Worm (Caenorhabditis elegans) whole organism, young adult: Measurements from ENCODE around the gene F53B3.5.

Experiments
- B0035.1 ChIP-seq: sonication (generic microtip); optimal IDR thresholded peaks from 2 replicates; lab custom pipeline; 2016; ENCODE audit warnings: missing genetic modification characterization, mild to moderate bottlenecking, missing compliant biosample characterization, missing genotype, missing genetic modification reagents
- C06A6.2 ChIP-seq: fragments of 200-800 bp; sonication (Bioruptor generic); conservative IDR thresholded peaks from 2 replicates; pipeline ENCODE4 v1.3.6; 2022; ENCODE audit warnings: missing genetic modification characterization, missing compliant biosample characterization
- C17E4.6 ChIP-seq: fragments of 200-800 bp; sonication (Bioruptor generic); IDR thresholded peaks from 2 replicates; pipeline ENCODE4 v1.3.6; 2022; ENCODE audit warnings: missing genetic modification reagents, missing genetic modification characterization, missing compliant biosample characterization
- F23B12.7 ChIP-seq: sonication (generic microtip); optimal IDR thresholded peaks from 2 replicates; lab custom pipeline; 2017; ENCODE audit warnings: missing genetic modification characterization, mild to moderate bottlenecking, missing compliant biosample characterization, antibody characterized with exemption, moderate library complexity; ENCODE audit not compliant: insufficient read depth
- F33H1.4 ChIP-seq: fragments of 200-800 bp; sonication (Bioruptor generic); IDR thresholded peaks from 2 replicates; pipeline ENCODE4 v1.3.6; 2022; ENCODE audit warnings: missing genetic modification reagents, missing genetic modification characterization, missing compliant biosample characterization
- F37B4.10 ChIP-seq: fragments of 200-800 bp; sonication (Bioruptor generic); IDR thresholded peaks from 2 replicates; pipeline ENCODE4 v1.3.6; 2022; ENCODE audit warnings: missing genetic modification characterization, missing compliant biosample characterization
- F52B5.7 ChIP-seq: sonication (generic microtip); optimal IDR thresholded peaks from 2 replicates; lab custom pipeline; 2016; ENCODE audit warnings: mild to moderate bottlenecking, missing genetic modification characterization, missing compliant biosample characterization
- F57A8.1 ChIP-seq: fragments of 200-800 bp; sonication (Bioruptor generic); optimal IDR thresholded peaks from 2 replicates; lab custom pipeline; 2018; ENCODE audit warnings: mild to moderate bottlenecking, missing genetic modification characterization, moderate library complexity, missing compliant biosample characterization
- F57C9.4 ChIP-seq: sonication (generic microtip); optimal IDR thresholded peaks from 2 replicates; lab custom pipeline; 2017; ENCODE audit warnings: mild to moderate bottlenecking, missing genetic modification characterization, missing compliant biosample characterization
- K11D2.4 ChIP-seq: fragments of 200-800 bp; sonication (Bioruptor generic); IDR thresholded peaks from 2 replicates; pipeline ENCODE4 v1.3.6; 2022; ENCODE audit warnings: missing genetic modification reagents, missing genetic modification characterization, missing compliant biosample characterization
- T07F8.4 ChIP-seq: sonication (generic microtip); optimal IDR thresholded peaks from 2 replicates; lab custom pipeline; 2016; ENCODE audit warnings: mild to moderate bottlenecking, missing genetic modification characterization, moderate library complexity, missing compliant biosample characterization
- Y56A3A.18 ChIP-seq: fragments of 200-800 bp; sonication (Bioruptor generic); IDR thresholded peaks from 2 replicates; pipeline ENCODE4 v1.3.6; 2022; ENCODE audit warnings: missing genetic modification reagents, missing genetic modification characterization, missing compliant biosample characterization
- Y95B8A.8 ChIP-seq: fragments of 200-800 bp; sonication (Bioruptor generic); IDR thresholded peaks from 2 replicates; pipeline ENCODE4 v1.3.6; 2022; ENCODE audit warnings: missing genetic modification reagents, missing genetic modification characterization, missing compliant biosample characterization
- aptf-3 ChIP-seq: fragments of 200-800 bp; sonication (Bioruptor generic); IDR thresholded peaks from 2 replicates; pipeline ENCODE4 v1.3.6; 2022; ENCODE audit warnings: missing genetic modification characterization, missing compliant biosample characterization
- atf-7 ChIP-seq: sonication (generic microtip); optimal IDR thresholded peaks from 2 replicates; lab custom pipeline; 2017; ENCODE audit warnings: mild to moderate bottlenecking, missing genetic modification characterization, missing compliant biosample characterization
- cebp-2 ChIP-seq: fragments of 200-800 bp; sonication (Bioruptor generic); IDR thresholded peaks from 2 replicates; pipeline ENCODE4 v1.3.6; 2022; ENCODE audit warnings: missing genetic modification characterization, missing compliant biosample characterization
- ceh-27 ChIP-seq: fragments of 200-800 bp; sonication (Bioruptor generic); optimal IDR thresholded peaks from 2 replicates; lab custom pipeline; 2018; ENCODE audit warnings: mild to moderate bottlenecking, missing genetic modification characterization, moderate library complexity, missing compliant biosample characterization
- ceh-79 ChIP-seq: sonication (generic microtip); optimal IDR thresholded peaks from 2 replicates; lab custom pipeline; 2017; ENCODE audit warnings: mild to moderate bottlenecking, missing genetic modification characterization, missing compliant biosample characterization
- chd-7 ChIP-seq: sonication (generic microtip); optimal IDR thresholded peaks from 2 replicates; lab custom pipeline; 2016; ENCODE audit warnings: mild to moderate bottlenecking, missing genetic modification characterization, moderate library complexity, missing compliant biosample characterization
- die-1 ChIP-seq: sonication (generic microtip); optimal IDR thresholded peaks from 2 replicates; lab custom pipeline; 2016; ENCODE audit warnings: missing genotype, mild to moderate bottlenecking, missing genetic modification characterization, missing compliant biosample characterization
- dox-1 ChIP-seq: fragments of 200-800 bp; sonication (Bioruptor generic); IDR thresholded peaks from 2 replicates; pipeline ENCODE4 v1.3.6; 2022; ENCODE audit warnings: missing genetic modification reagents, missing genetic modification characterization, missing compliant biosample characterization
- efl-1 ChIP-seq: fragments of 150-350 bp; optimal IDR thresholded peaks from 2 replicates; lab custom pipeline; 2014; ENCODE audit warnings: missing biosample characterization, missing genetic modification reagents, missing genetic modification characterization
- egrh-3 ChIP-seq: fragments of 200-800 bp; sonication (Bioruptor generic); IDR thresholded peaks from 2 replicates; pipeline ENCODE4 v1.3.6; 2022; ENCODE audit warnings: missing genetic modification reagents, missing genetic modification characterization, missing compliant biosample characterization
- ekl-4 ChIP-seq: fragments of 200-800 bp; sonication (Bioruptor generic); IDR thresholded peaks from 2 replicates; pipeline ENCODE4 v1.3.6; 2022; ENCODE audit warnings: missing genetic modification reagents, missing genetic modification characterization, missing compliant biosample characterization
- ets-4 ChIP-seq: fragments of 200-800 bp; sonication (Bioruptor generic); optimal IDR thresholded peaks from 2 replicates; lab custom pipeline; 2018; ENCODE audit warnings: mild to moderate bottlenecking, missing genetic modification characterization, missing compliant biosample characterization
- gei-17 ChIP-seq: fragments of 200-800 bp; sonication (Bioruptor generic); optimal IDR thresholded peaks from 2 replicates; lab custom pipeline; 2018; ENCODE audit warnings: mild to moderate bottlenecking, missing genetic modification characterization, missing compliant biosample characterization
- hsf-1 ChIP-seq: fragments of 200-800 bp; sonication (Bioruptor generic); IDR thresholded peaks from 2 replicates; pipeline ENCODE4 v1.3.6; 2022; ENCODE audit warnings: missing genetic modification reagents, missing genetic modification characterization, missing compliant biosample characterization
- let-607 ChIP-seq, 2 experiments: fragments of 200-800 bp in 1 of 2; sonication (Bioruptor generic) in 1 of 2; sonication (generic microtip) in 1 of 2; optimal IDR thresholded peaks; 2 replicates each; lab custom pipeline; 2016 to 2018; ENCODE audit warnings: mild to moderate bottlenecking in 2 of 2, missing compliant biosample characterization in 2 of 2, missing genetic modification characterization in 2 of 2, moderate library complexity in 2 of 2, missing genotype in 1 of 2
- lin-26 ChIP-seq: fragments of 200-800 bp; sonication (Bioruptor generic); IDR thresholded peaks from 2 replicates; pipeline ENCODE4 v1.3.6; 2022; ENCODE audit warnings: missing genetic modification reagents, missing genetic modification characterization, missing compliant biosample characterization
- lin-35 ChIP-seq, 3 experiments: fragments of 150-350 bp in 2 of 3; sonication (generic microtip) in 1 of 3; optimal IDR thresholded peaks; 2 replicates each; lab custom pipeline; 2014 to 2018; ENCODE audit warnings: missing biosample characterization in 3 of 3, missing genetic modification characterization in 3 of 3, missing genetic modification reagents in 3 of 3
- lin-40 ChIP-seq: sonication (generic microtip); optimal IDR thresholded peaks from 2 replicates; lab custom pipeline; 2016; ENCODE audit warnings: missing genetic modification characterization, mild to moderate bottlenecking, missing compliant biosample characterization, missing genotype, missing genetic modification reagents
- madf-3 ChIP-seq: fragments of 200-800 bp; sonication (Bioruptor generic); IDR thresholded peaks from 2 replicates; pipeline ENCODE4 v1.3.6; 2022; ENCODE audit warnings: missing genetic modification reagents, missing genetic modification characterization, missing compliant biosample characterization
- madf-6 ChIP-seq: fragments of 200-800 bp; sonication (Bioruptor generic); IDR thresholded peaks from 2 replicates; pipeline ENCODE4 v1.3.6; 2022; ENCODE audit warnings: missing genetic modification reagents, missing genetic modification characterization, missing compliant biosample characterization
- mcd-1 ChIP-seq: fragments of 200-800 bp; sonication (Bioruptor generic); IDR thresholded peaks from 2 replicates; pipeline ENCODE4 v1.3.6; 2022; ENCODE audit warnings: missing genetic modification reagents, missing genetic modification characterization, missing compliant biosample characterization
- mes-4 ChIP-seq: sonication (generic microtip); optimal IDR thresholded peaks from 2 replicates; lab custom pipeline; 2016; ENCODE audit warnings: missing genotype, missing genetic modification characterization, missing compliant biosample characterization
- mxl-1 ChIP-seq: sonication (generic microtip); optimal IDR thresholded peaks from 2 replicates; lab custom pipeline; 2016; ENCODE audit warnings: missing genetic modification characterization, missing compliant biosample characterization
- nhr-80 ChIP-seq: sonication (generic microtip); optimal IDR thresholded peaks from 2 replicates; lab custom pipeline; 2016; ENCODE audit warnings: missing genetic modification characterization, missing compliant biosample characterization
- nhr-90 ChIP-seq: sonication (generic microtip); optimal IDR thresholded peaks from 2 replicates; lab custom pipeline; 2016; ENCODE audit warnings: missing genotype, mild to moderate bottlenecking, missing genetic modification characterization, missing compliant biosample characterization
- pbrm-1 ChIP-seq: fragments of 200-800 bp; sonication (Bioruptor generic); IDR thresholded peaks from 2 replicates; pipeline ENCODE4 v1.3.6; 2022; ENCODE audit warnings: missing genetic modification reagents, missing genetic modification characterization, missing compliant biosample characterization
- rcor-1 ChIP-seq: fragments of 200-800 bp; sonication (Bioruptor generic); IDR thresholded peaks from 2 replicates; pipeline ENCODE4 v1.3.6; 2022; ENCODE audit warnings: missing genetic modification reagents, missing genetic modification characterization, missing compliant biosample characterization
- repo-1 ChIP-seq: sonication (generic microtip); optimal IDR thresholded peaks from 2 replicates; lab custom pipeline; 2017; ENCODE audit warnings: mild to moderate bottlenecking, missing genetic modification characterization, missing compliant biosample characterization
- somi-1 ChIP-seq: fragments of 200-800 bp; sonication (Bioruptor generic); optimal IDR thresholded peaks from 2 replicates; lab custom pipeline; 2018; ENCODE audit warnings: mild to moderate bottlenecking, missing genetic modification characterization, missing compliant biosample characterization
- tbx-9 ChIP-seq: sonication (generic microtip); optimal IDR thresholded peaks from 2 replicates; lab custom pipeline; 2016; ENCODE audit warnings: borderline replicate concordance, missing genetic modification characterization, inconsistent platforms, missing compliant biosample characterization
- tlf-1 ChIP-seq: fragments of 200-800 bp; sonication (Bioruptor generic); optimal IDR thresholded peaks from 2 replicates; lab custom pipeline; 2018; ENCODE audit warnings: mild to moderate bottlenecking, missing genetic modification characterization, missing compliant biosample characterization
- unc-130 ChIP-seq: sonication (generic microtip); optimal IDR thresholded peaks from 2 replicates; lab custom pipeline; 2016; ENCODE audit warnings: missing genetic modification reagents, missing genetic modification characterization, missing compliant biosample characterization
- zfh-2 ChIP-seq: fragments of 200-800 bp; sonication (Bioruptor generic); conservative IDR thresholded peaks from 2 replicates; pipeline ENCODE4 v1.3.6; 2022; ENCODE audit warnings: missing genetic modification reagents, missing genetic modification characterization, missing compliant biosample characterization
- ztf-22 ChIP-seq: fragments of 200-800 bp; sonication (Bioruptor generic); optimal IDR thresholded peaks from 2 replicates; lab custom pipeline; 2018; ENCODE audit warnings: mild to moderate bottlenecking, missing genetic modification characterization, moderate library complexity, missing compliant biosample characterization
- ztf-26 ChIP-seq: sonication (generic microtip); optimal IDR thresholded peaks from 2 replicates; lab custom pipeline; 2017; ENCODE audit warnings: missing genetic modification characterization, missing compliant biosample characterization
- ztf-3 ChIP-seq: fragments of 200-800 bp; sonication (Bioruptor generic); optimal IDR thresholded peaks from 2 replicates; lab custom pipeline; 2018; ENCODE audit warnings: mild to moderate bottlenecking, missing genetic modification characterization, missing compliant biosample characterization

Gene F53B3.5

ce11 chrX:2852388-2852908 is 26.9 kb downstream of the F53B3.5 start, which contains the start of gene kin-29 (continued):
- peak; percentile 76 for TF ChIP-seq nhr-80 (tag; lab: Kevin White, UChicago)
- no peak for TF ChIP-seq ceh-79 (tag; lab: Kevin White, UChicago)
- TF ChIP-seq nhr-90 (tag; lab: Kevin White, UChicago), result peak; percentile 22
- peak; percentile 37 to 55 for TF ChIP-seq let-607 (tag; optimal IDR thresholded peaks at IDR 0.05; lab: Kevin White, UChicago)
- TF ChIP-seq mes-4 (tag; lab: Kevin White, UChicago), result no peak
- peak in 1 of 3 experiments; percentile 68 for TF ChIP-seq lin-35 (GFP tag; optimal IDR thresholded peaks at IDR 0.05; lab: Kevin White, UChicago)
- TF ChIP-seq efl-1 (GFP tag; lab: Kevin White, UChicago), result no peak
- no peak for TF ChIP-seq unc-130 (GFP tag; lab: Kevin White, UChicago)
- TF ChIP-seq ztf-26 (tag; lab: Kevin White, UChicago), result peak; percentile 85
- TF ChIP-seq madf-6 (GFP tag; lab: Robert Waterston, UW), result peak; percentile 56; the same call in 1 of the 2 replicates
- peak; percentile 22 for TF ChIP-seq tlf-1
- peak; percentile 66; the same call in 1 of the 2 replicates for TF ChIP-seq mcd-1 (GFP tag; lab: Robert Waterston, UW)
- TF ChIP-seq ekl-4, result peak; percentile 43; the same call in 1 of the 2 replicates
- TF ChIP-seq hsf-1, result no peak
- TF ChIP-seq tbx-9 (tag; lab: Kevin White, UChicago), result no peak
- peak; percentile 59 for TF ChIP-seq ztf-3
- TF ChIP-seq Y56A3A.18 (GFP tag; lab: Robert Waterston, UW), result peak; percentile 82
- TF ChIP-seq T07F8.4, result peak; percentile 51
- no peak for TF ChIP-seq madf-3
- TF ChIP-seq egrh-3, result peak; percentile 81
- no peak for TF ChIP-seq mxl-1 (tag; lab: Kevin White, UChicago)
- peak; percentile 85 for TF ChIP-seq dox-1 (GFP tag; lab: Robert Waterston, UW)
- no peak for TF ChIP-seq aptf-3 (GFP tag; lab: Robert Waterston, UW)
- TF ChIP-seq atf-7 (tag; lab: Kevin White, UChicago), result peak; percentile 64
- TF ChIP-seq pbrm-1, result peak; percentile 75; the same call in 1 of the 2 replicates
- peak; percentile 64 for TF ChIP-seq repo-1
- peak; percentile 51 for TF ChIP-seq F57C9.4 (tag; lab: Kevin White, UChicago)
- TF ChIP-seq F33H1.4 (GFP tag; lab: Robert Waterston, UW), result no peak
- TF ChIP-seq ets-4, result peak; percentile 7
- TF ChIP-seq K11D2.4, result no peak
- TF ChIP-seq F52B5.7 (tag; lab: Kevin White, UChicago), result peak; percentile 20
- peak; percentile 88 for TF ChIP-seq lin-40
- no peak for TF ChIP-seq F57A8.1
- TF ChIP-seq F37B4.10, result no peak
- TF ChIP-seq C17E4.6 (GFP tag; lab: Robert Waterston, UW), result 0 out of 2 replicates have a peak, but pooled peaks have one; percentile 14
- peak; percentile 6 for TF ChIP-seq ztf-22 (GFP tag; lab: Kevin White, UChicago)
- TF ChIP-seq rcor-1 (GFP tag; lab: Robert Waterston, UW), result no peak; the same call in 1 of the 2 replicates
- peak; percentile 58; the same call in 1 of the 2 replicates for TF ChIP-seq lin-26 (GFP tag; lab: Robert Waterston, UW)
- TF ChIP-seq B0035.1 (tag; lab: Kevin White, UChicago), result peak; percentile 40
- peak; percentile 61 for TF ChIP-seq somi-1 (GFP tag; lab: Kevin White, UChicago)
- peak; percentile 79 for TF ChIP-seq ceh-27 (GFP tag; lab: Kevin White, UChicago)
- peak; percentile 40 for TF ChIP-seq F23B12.7
- TF ChIP-seq zfh-2 (GFP tag; lab: Robert Waterston, UW), result peak; percentile 98
- no peak for TF ChIP-seq cebp-2
- peak; percentile 36 for TF ChIP-seq die-1 (tag; lab: Kevin White, UChicago)
- peak; percentile 48; the same call in 1 of the 2 replicates for TF ChIP-seq C06A6.2 (GFP tag; lab: Robert Waterston, UW)
- TF ChIP-seq chd-7 (tag; lab: Kevin White, UChicago), result peak; percentile 83
- no peak for TF ChIP-seq Y95B8A.8
- peak; percentile 82 for TF ChIP-seq gei-17
